Fruit fly (Drosophila melanogaster): ENCODE data around the gene CG3558.

Gene CG3558

DNA sequence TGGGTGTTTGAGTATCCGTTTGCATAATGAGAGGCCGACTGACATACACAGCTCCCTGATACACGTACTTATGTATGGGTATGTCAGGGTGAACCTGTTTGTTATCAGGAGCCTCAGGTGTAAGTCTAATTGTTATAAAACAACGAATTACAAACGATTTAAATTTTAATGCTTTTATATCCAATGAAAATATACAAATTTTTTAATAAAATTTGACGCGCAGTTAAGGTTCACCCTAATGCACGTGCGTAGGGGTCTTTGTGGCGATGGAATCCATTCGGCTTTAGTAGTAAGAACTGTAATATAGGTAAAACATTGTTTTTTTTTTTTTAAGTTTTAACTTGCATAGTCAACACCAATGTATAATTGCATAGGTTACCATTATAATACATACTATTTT lies 48.2 kb upstream of the CG3558 start (continued):
- TF ChIP-seq Fer1 (GFP tag; optimal IDR thresholded peaks at IDR 0.05): peak; percentile 46
- TF ChIP-seq sob (GFP tag; IDR thresholded peaks at IDR 0.05): no peak
- TF ChIP-seq br (optimal IDR thresholded peaks at IDR 0.05): no peak
- no peak for TF ChIP-seq CG2202 (tag; optimal IDR thresholded peaks at IDR 0.05)
- no peak for TF ChIP-seq CG4730 (GFP tag; IDR thresholded peaks at IDR 0.05)
- peak in 1 of 2 experiments; percentile 23 for TF ChIP-seq Hr51 (GFP tag; optimal IDR thresholded peaks at IDR 0.05)
- no peak for TF ChIP-seq CG5180 (GFP tag; optimal IDR thresholded peaks at IDR 0.05)

DNA sequence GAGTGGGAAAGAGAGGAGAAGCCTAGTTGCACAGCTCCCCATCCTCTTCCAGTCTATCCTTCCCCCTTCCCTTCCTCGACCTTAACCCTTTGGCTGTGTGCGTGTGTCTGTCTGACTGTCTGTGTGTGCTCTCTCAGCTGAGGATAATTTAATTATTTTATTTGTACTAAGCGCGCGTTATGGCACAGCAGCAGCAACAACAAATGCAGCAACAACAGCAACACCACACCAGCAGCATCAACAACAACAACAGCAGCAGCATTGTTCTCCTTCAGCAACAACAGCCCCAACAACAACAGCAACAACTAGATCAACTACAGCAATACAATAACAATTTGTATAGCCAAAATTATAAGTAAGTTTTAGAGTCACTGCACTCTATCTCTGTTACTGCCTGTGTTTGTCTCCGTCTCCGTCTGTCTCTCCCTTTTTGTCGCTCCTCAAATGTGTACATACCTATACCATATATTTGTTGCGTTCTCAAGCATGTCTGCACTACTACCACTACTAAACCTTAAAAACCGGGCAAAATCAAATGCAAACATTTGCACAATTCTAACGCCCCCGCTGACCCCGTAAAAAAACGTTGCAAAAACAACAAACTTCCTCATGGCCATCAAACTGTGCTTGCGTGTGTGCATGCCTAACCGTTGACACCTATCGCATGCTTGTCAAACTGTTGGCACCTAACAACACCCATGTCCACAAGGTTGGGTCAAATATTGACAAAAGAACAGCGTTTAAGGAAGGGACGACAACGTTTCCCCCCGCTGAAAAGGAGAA lies 47.0 kb upstream of the CG3558 start:
- TF ChIP-seq sens (GFP tag): peak; percentile 52
- TF ChIP-seq CG1529 (GFP tag; optimal IDR thresholded peaks at IDR 0.05): no peak
- TF ChIP-seq CHES-1-like (GFP tag; optimal IDR thresholded peaks at IDR 0.05): no peak
- peak; percentile 40; the same call in 1 of the 3 replicates for TF ChIP-seq knrl (GFP tag; IDR thresholded peaks at IDR 0.05; ENCODE audit: partially characterized antibody)
- TF ChIP-seq Scr (GFP tag; IDR thresholded peaks at IDR 0.05; ENCODE audit: partially characterized antibody): 0 out of 2 replicates have a peak, but pooled peaks have one; percentile 14
- peak; percentile 98 for TF ChIP-seq CG6654 (GFP tag; optimal IDR thresholded peaks at IDR 0.05)
- TF ChIP-seq stwl (tag; optimal IDR thresholded peaks at IDR 0.05): peak; percentile 6
- TF ChIP-seq Tbp (GFP tag; optimal IDR thresholded peaks at IDR 0.05): peak; percentile 73
- TF ChIP-seq CG16813 (GFP tag; IDR thresholded peaks at IDR 0.05; ENCODE audit: partially characterized antibody): 0 out of 3 replicates have a peak, but pooled peaks have one; percentile 25
- TF ChIP-seq cad (GFP tag; optimal IDR thresholded peaks at IDR 0.05): peak; percentile 95
- TF ChIP-seq CG11696 (GFP tag; IDR thresholded peaks at IDR 0.05): peak; percentile 89
- TF ChIP-seq CG8290 (GFP tag; optimal IDR thresholded peaks at IDR 0.05): no peak
- TF ChIP-seq CG8290 (tag; optimal IDR thresholded peaks at IDR 0.05): no peak
- no peak for TF ChIP-seq CG10462 (GFP tag; optimal IDR thresholded peaks at IDR 0.05)

DNA sequence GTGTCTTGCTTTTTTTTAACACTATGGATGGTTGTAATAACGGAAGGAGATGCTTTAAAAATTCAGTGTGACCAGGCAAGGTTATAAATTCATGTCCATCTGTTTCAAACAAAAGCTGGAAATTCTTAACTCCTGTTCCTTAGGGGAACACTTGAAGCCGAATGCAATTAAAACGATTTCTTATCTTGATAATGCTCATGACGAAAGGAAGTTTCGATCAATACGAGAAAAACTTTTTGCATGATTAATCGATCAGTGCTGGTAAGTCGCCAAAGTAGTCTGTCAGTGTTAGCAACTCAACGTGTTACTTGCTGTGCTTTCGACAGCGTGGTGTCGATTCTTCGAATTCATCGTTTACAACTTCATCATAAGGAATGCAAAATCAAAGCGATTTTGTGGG lies 38.2 kb upstream of the CG3558 start, which contains the start of gene Rbp9:
TSS of gene Rbp9 (plus strand) at position 291 of the 400 bp plus-strand sequence.
- no peak for TF ChIP-seq kay (GFP tag; optimal IDR thresholded peaks at IDR 0.05)
- TF ChIP-seq CG3065 (GFP tag; optimal IDR thresholded peaks at IDR 0.05): no peak
- no peak for TF ChIP-seq CG15073 (GFP tag; optimal IDR thresholded peaks at IDR 0.05)
- TF ChIP-seq CG9797 (GFP tag; optimal IDR thresholded peaks at IDR 0.05): no peak
- no peak for TF ChIP-seq CG17568 (GFP tag; optimal IDR thresholded peaks at IDR 0.05)
- no peak for TF ChIP-seq eve (GFP tag; optimal IDR thresholded peaks at IDR 0.05)
- no peak for TF ChIP-seq HLH3B (GFP tag; IDR thresholded peaks at IDR 0.05)
- TF ChIP-seq CG10543 (GFP tag; optimal IDR thresholded peaks at IDR 0.05): no peak
- no peak for TF ChIP-seq zfh2 (GFP tag; optimal IDR thresholded peaks at IDR 0.05)
- TF ChIP-seq Myb (GFP tag; optimal IDR thresholded peaks at IDR 0.05): peak; percentile 7
- TF ChIP-seq gfzf (GFP tag; optimal IDR thresholded peaks at IDR 0.05): peak; percentile 41
- TF ChIP-seq CG1603 (tag; optimal IDR thresholded peaks at IDR 0.05): peak; percentile 43
- peak; percentile 92 for TF ChIP-seq stwl (tag; optimal IDR thresholded peaks at IDR 0.05)
- no peak for TF ChIP-seq ci (GFP tag; IDR thresholded peaks at IDR 0.05)
- TF ChIP-seq Gsc (GFP tag; IDR thresholded peaks at IDR 0.05): no peak
- TF ChIP-seq sim (GFP tag; IDR thresholded peaks at IDR 0.05): no peak
- no peak for TF ChIP-seq aop (GFP tag; IDR thresholded peaks at IDR 0.05)
- no peak for TF ChIP-seq bowl (GFP tag; IDR thresholded peaks at IDR 0.05)
- TF ChIP-seq Antp (GFP tag; optimal IDR thresholded peaks at IDR 0.05): no peak
- no peak for TF ChIP-seq grn (GFP tag; optimal IDR thresholded peaks at IDR 0.05)
- TF ChIP-seq CG6791 (GFP tag; IDR thresholded peaks at IDR 0.05; ENCODE audit: partially characterized antibody): no peak
- no peak for TF ChIP-seq CG17385 (GFP tag; optimal IDR thresholded peaks at IDR 0.05)
- no peak for TF ChIP-seq hbn (GFP tag; IDR thresholded peaks at IDR 0.05; ENCODE audit: partially characterized antibody)
- TF ChIP-seq CG16813 (GFP tag; IDR thresholded peaks at IDR 0.05; ENCODE audit: partially characterized antibody): 0 out of 3 replicates have a peak, but pooled peaks have one; percentile 24
- no peak for TF ChIP-seq CG4360 (GFP tag; IDR thresholded peaks at IDR 0.05)
- no peak for TF ChIP-seq Chrac-16 (GFP tag; optimal IDR thresholded peaks at IDR 0.05)
- TF ChIP-seq al (GFP tag; IDR thresholded peaks at IDR 0.05): no peak
- TF ChIP-seq CG10267 (tag; optimal IDR thresholded peaks at IDR 0.05): peak; percentile 41
